Worm (Caenorhabditis elegans): ENCODE results near the gene srh-145.
A peak's percentile ranks its signal among the peaks of the same experiment; 100 is the strongest.

Gene srh-145

ce11 chrV:16429940-16430339 is 19.4 kb downstream of the srh-145 start, which contains the start of gene str-73:
TSS of gene str-73 (plus strand) at chrV:16430240.
- TF ChIP-seq zfp-2 (tag; optimal IDR thresholded peaks at IDR 0.05) (no peak), lin-15B (tag; optimal IDR thresholded peaks at IDR 0.05) (no peak), nhr-6 (tag; optimal IDR thresholded peaks at IDR 0.05) (no peak), dmd-9 (GFP tag; IDR thresholded peaks at IDR 0.05) (no peak), snpc-4 (tag; optimal IDR thresholded peaks at IDR 0.05) (no peak), dve-1 (tag; optimal IDR thresholded peaks at IDR 0.05; ENCODE audit: insufficient read depth) (no peak), lin-38 (GFP tag; IDR thresholded peaks at IDR 0.05) (no peak), unc-130 (GFP tag; optimal IDR thresholded peaks at IDR 0.05) (no peak), attf-4 (tag; optimal IDR thresholded peaks at IDR 0.05) (no peak), nhr-76 (tag; optimal IDR thresholded peaks at IDR 0.05) (no peak), ceh-20 (GFP tag; IDR thresholded peaks at IDR 0.05) (no peak), dpl-1 (GFP tag; optimal IDR thresholded peaks at IDR 0.05) (no peak), lin-39 (tag; optimal IDR thresholded peaks at IDR 0.05) (no peak), daf-8 (GFP tag; IDR thresholded peaks at IDR 0.05) (no peak), nhr-42 (GFP tag; IDR thresholded peaks at IDR 0.05) (no peak), T20F7.1 (GFP tag; optimal IDR thresholded peaks at IDR 0.05) (no peak), sdz-12 (GFP tag; optimal IDR thresholded peaks at IDR 0.05) (no peak)

- TF ChIP-seq Y5F2A.4 (GFP tag; optimal IDR thresholded peaks at IDR 0.05) (no peak), unc-130 (GFP tag; optimal IDR thresholded peaks at IDR 0.05) (no peak), mep-1 (tag; optimal IDR thresholded peaks at IDR 0.05) (no peak), T20F7.1 (GFP tag; optimal IDR thresholded peaks at IDR 0.05) (no peak), ceh-62 (tag; optimal IDR thresholded peaks at IDR 0.05) (no peak)
Measured at ce11 chrV:16433471-16433870, 23.0 kb downstream of the srh-145 start, which contains the start of gene clec-234. TSS of gene clec-234 (minus strand) at chrV:16433571.

- TF ChIP-seq mep-1 (tag; optimal IDR thresholded peaks at IDR 0.05) (no peak), aha-1 (tag) (peak; percentile 82)
Measured at ce11 chrV:16435510-16435909, 25.0 kb downstream of the srh-145 start, which contains the start of the genes F26D2.13 and F26D2.14. TSS of gene F26D2.13 (minus strand) at chrV:16435610. TSS of gene F26D2.14 (plus strand) at chrV:16435855.

- peak in 1 of 2 experiments; percentile 72 for TF ChIP-seq unc-62 (GFP tag; optimal IDR thresholded peaks at IDR 0.05 in 1 of 2)
- TF ChIP-seq unc-62 (tag; optimal IDR thresholded peaks at IDR 0.05), result no peak
- TF ChIP-seq unc-130 (GFP tag; optimal IDR thresholded peaks at IDR 0.05), result no peak
Measured at ce11 chrV:16437546-16437945, 27.0 kb downstream of the srh-145 start, which contains the start of gene F26D2.15. TSS of gene F26D2.15 (plus strand) at chrV:16437846.

ce11 chrV:16443626-16444025 is 33.1 kb downstream of the srh-145 start, which contains the start of gene srh-141:
TSS of gene srh-141 (plus strand) at chrV:16443926.
- TF ChIP-seq unc-62 (GFP tag; optimal IDR thresholded peaks at IDR 0.05 in 1 of 2) (peak in 1 of 2 experiments; percentile 60), unc-62 (tag; optimal IDR thresholded peaks at IDR 0.05) (no peak), lsy-2 (tag; optimal IDR thresholded peaks at IDR 0.05) (no peak), madf-5 (GFP tag; IDR thresholded peaks at IDR 0.05) (no peak), snpc-4 (tag; optimal IDR thresholded peaks at IDR 0.05) (no peak)

- no peak for TF ChIP-seq ceh-82 (tag; optimal IDR thresholded peaks at IDR 0.05)
- no peak for TF ChIP-seq nhr-42 (GFP tag; IDR thresholded peaks at IDR 0.05)
- no peak for TF ChIP-seq nhr-237 (tag; optimal IDR thresholded peaks at IDR 0.05)
- no peak for TF ChIP-seq pha-4 (GFP tag; IDR thresholded peaks at IDR 0.05)
- no peak for TF ChIP-seq pha-4 (tag; optimal IDR thresholded peaks at IDR 0.05)
- no peak for TF ChIP-seq daf-8 (GFP tag; IDR thresholded peaks at IDR 0.05)
- no peak for TF ChIP-seq sdz-12 (GFP tag; optimal IDR thresholded peaks at IDR 0.05)
Measured at ce11 chrV:16445676-16446075, 35.2 kb downstream of the srh-145 start, which contains the start of gene T08G3.6. TSS of gene T08G3.6 (plus strand) at chrV:16445976.

ce11 chrV:16446191-16446590 is 35.7 kb downstream of the srh-145 start:
- TF ChIP-seq nhr-41 (GFP tag; IDR thresholded peaks at IDR 0.05) (no peak), F26F4.8 (GFP tag; conservative IDR thresholded peaks at IDR 0.05) (no peak), ZK337.2 (GFP tag; IDR thresholded peaks at IDR 0.05) (no peak), nhr-77 (tag; optimal IDR thresholded peaks at IDR 0.05) (no peak), unc-62 (GFP tag; optimal IDR thresholded peaks at IDR 0.05 in 1 of 2) (no peak), unc-62 (tag; optimal IDR thresholded peaks at IDR 0.05) (no peak), mep-1 (tag; optimal IDR thresholded peaks at IDR 0.05) (no peak), ztf-7 (tag; optimal IDR thresholded peaks at IDR 0.05) (no peak), ceh-28 (tag; optimal IDR thresholded peaks at IDR 0.05) (no peak), gei-8 (GFP tag; optimal IDR thresholded peaks at IDR 0.05) (no peak), T26A8.4 (GFP tag; IDR thresholded peaks at IDR 0.05) (no peak)
